Worm (Caenorhabditis elegans) whole organism, L4/young adult: Measurements from ENCODE around the gene nos-3.

Experiments
- W03F9.2 ChIP-seq: fragments of 150-350 bp; optimal IDR thresholded peaks from 2 replicates; lab custom pipeline; 2014; ENCODE audit warnings: missing biosample characterization, missing genetic modification characterization
- dao-5 ChIP-seq: sonication (generic microtip); optimal IDR thresholded peaks from 2 replicates; lab custom pipeline; 2016; ENCODE audit warnings: missing genotype, missing genetic modification characterization, moderate library complexity, missing compliant biosample characterization

- TF ChIP-seq W03F9.2 = peak; percentile 53
- no peak for TF ChIP-seq dao-5 (tag; lab: Kevin White, UChicago)
Observed at ce11 chrII:9769797-9770520, 23.8 kb downstream of the nos-3 start, which contains the start of gene aqp-10.
